Worm (Caenorhabditis elegans) whole organism, L3 larva: ENCODE results near the gene ctf-4.
A peak's percentile ranks its signal among the peaks of the same experiment; 100 is the strongest.

Experiments
- R02D3.7 ChIP-seq: fragments of 150-350 bp; optimal IDR thresholded peaks from 2 replicates; lab custom pipeline; 2014; ENCODE audit warnings: missing biosample characterization, missing genetic modification characterization
- ZK546.5 ChIP-seq: sonication (generic microtip); optimal IDR thresholded peaks from 2 replicates; lab custom pipeline; 2017; ENCODE audit warnings: missing biosample characterization, missing genetic modification characterization
- aly-2 ChIP-seq: fragments of 150-350 bp; optimal IDR thresholded peaks from 2 replicates; lab custom pipeline; 2014; ENCODE audit warnings: missing biosample characterization, missing genetic modification characterization
- ama-1 ChIP-seq: fragments of 150-350 bp; optimal IDR thresholded peaks from 2 replicates; lab custom pipeline; 2018
- ceh-16 ChIP-seq: sonication (generic microtip); optimal IDR thresholded peaks from 2 replicates; lab custom pipeline; 2017; ENCODE audit warnings: missing biosample characterization, missing genetic modification characterization
- ceh-28 ChIP-seq: fragments of 150-350 bp; optimal IDR thresholded peaks from 2 replicates; lab custom pipeline; 2014; ENCODE audit warnings: missing biosample characterization, missing genetic modification reagents, missing genetic modification characterization
- ceh-82 ChIP-seq: fragments of 150-350 bp; optimal IDR thresholded peaks from 2 replicates; lab custom pipeline; 2014; ENCODE audit warnings: missing biosample characterization, missing genetic modification characterization
- ceh-9 ChIP-seq: sonication (generic microtip); optimal IDR thresholded peaks from 2 replicates; lab custom pipeline; 2018; ENCODE audit warnings: missing biosample characterization, missing genetic modification characterization
- daf-12 ChIP-seq: fragments of 150-350 bp; optimal IDR thresholded peaks from 2 replicates; lab custom pipeline; 2014; ENCODE audit warnings: missing biosample characterization, missing genetic modification reagents, missing genetic modification characterization
- egl-27 ChIP-seq: sonication (generic microtip); optimal IDR thresholded peaks from 4 replicates; lab custom pipeline; 2017; ENCODE audit warnings: missing biosample characterization, missing genetic modification reagents, missing genetic modification characterization
- egl-5 ChIP-seq: fragments of 150-350 bp; optimal IDR thresholded peaks from 2 replicates; lab custom pipeline; 2017; ENCODE audit warnings: missing biosample characterization, missing genetic modification reagents, missing genetic modification characterization, inconsistent platforms
- elt-1 ChIP-seq: fragments of 150-350 bp; optimal IDR thresholded peaks from 2 replicates; lab custom pipeline; 2014; ENCODE audit warnings: missing biosample characterization, missing genetic modification characterization
- elt-2 ChIP-seq: sonication (generic microtip); optimal IDR thresholded peaks from 2 replicates; lab custom pipeline; 2016; ENCODE audit warnings: missing genetic modification reagents, mild to moderate bottlenecking, missing genetic modification characterization, missing compliant biosample characterization
- elt-3 ChIP-seq, 3 experiments: fragments of 150-350 bp in 1 of 3; sonication (generic microtip) in 2 of 3; optimal IDR thresholded peaks; 2 replicates in 2 of 3; 4 replicates in 1 of 3; lab custom pipeline; 2014 to 2017; ENCODE audit warnings: missing biosample characterization in 3 of 3, missing genetic modification characterization in 3 of 3
- eor-1 ChIP-seq, 2 experiments: fragments of 150-350 bp; optimal IDR thresholded peaks; 2 replicates each; lab custom pipeline; 2014 to 2018; ENCODE audit warnings: missing biosample characterization in 2 of 2, missing genetic modification characterization in 2 of 2
- fkh-10 ChIP-seq: sonication (generic microtip); optimal IDR thresholded peaks from 2 replicates; lab custom pipeline; 2017; ENCODE audit warnings: missing biosample characterization, missing genetic modification reagents, missing genetic modification characterization
- fkh-2 ChIP-seq: fragments of 150-350 bp; optimal IDR thresholded peaks from 2 replicates; lab custom pipeline; 2014; ENCODE audit warnings: missing biosample characterization, missing genetic modification reagents, missing genetic modification characterization
- fos-1 ChIP-seq: fragments of 150-350 bp; optimal IDR thresholded peaks from 2 replicates; lab custom pipeline; 2014; ENCODE audit warnings: missing biosample characterization, missing genetic modification characterization
- hmg-11 ChIP-seq: sonication (generic microtip); optimal IDR thresholded peaks from 2 replicates; lab custom pipeline; 2016; ENCODE audit warnings: missing genetic modification characterization, missing compliant biosample characterization
- jun-1 ChIP-seq: fragments of 150-350 bp; optimal IDR thresholded peaks from 2 replicates; lab custom pipeline; 2014; ENCODE audit warnings: missing biosample characterization, missing genetic modification reagents, missing genetic modification characterization
- lin-15B ChIP-seq: fragments of 150-350 bp; optimal IDR thresholded peaks from 2 replicates; lab custom pipeline; 2014; ENCODE audit warnings: missing biosample characterization, missing genetic modification characterization
- lin-39 ChIP-seq: fragments of 150-350 bp; optimal IDR thresholded peaks from 2 replicates; lab custom pipeline; 2018; ENCODE audit warnings: missing biosample characterization, missing genetic modification reagents, missing genetic modification characterization
- lsy-12 ChIP-seq: sonication (generic microtip); optimal IDR thresholded peaks from 2 replicates; lab custom pipeline; 2016; ENCODE audit warnings: mild to moderate bottlenecking, missing genetic modification characterization, missing compliant biosample characterization
- mdl-1 ChIP-seq: fragments of 150-350 bp; optimal IDR thresholded peaks from 2 replicates; lab custom pipeline; 2014; ENCODE audit warnings: missing biosample characterization, missing genetic modification characterization
- mml-1 ChIP-seq: fragments of 150-350 bp; sonication (generic microtip); optimal IDR thresholded peaks from 3 replicates; lab custom pipeline; 2014; ENCODE audit warnings: missing biosample characterization, missing genetic modification characterization
- nfya-1 ChIP-seq: sonication (generic microtip); optimal IDR thresholded peaks from 2 replicates; lab custom pipeline; 2017; ENCODE audit warnings: missing genetic modification characterization, mild to moderate bottlenecking, missing compliant biosample characterization, antibody characterized with exemption, moderate library complexity; ENCODE audit not compliant: insufficient read depth
- nhr-11 ChIP-seq: fragments of 150-350 bp; optimal IDR thresholded peaks from 2 replicates; lab custom pipeline; 2014; ENCODE audit warnings: missing biosample characterization, missing genetic modification characterization
- nhr-12 ChIP-seq: fragments of 150-350 bp; optimal IDR thresholded peaks from 2 replicates; lab custom pipeline; 2014; ENCODE audit warnings: missing biosample characterization, missing genetic modification characterization
- nhr-23 ChIP-seq: fragments of 150-350 bp; optimal IDR thresholded peaks from 2 replicates; lab custom pipeline; 2014; ENCODE audit warnings: missing biosample characterization, missing genetic modification reagents, missing genetic modification characterization
- nhr-237 ChIP-seq: fragments of 150-350 bp; optimal IDR thresholded peaks from 2 replicates; lab custom pipeline; 2014; ENCODE audit warnings: missing biosample characterization, missing genetic modification characterization
- nhr-25 ChIP-seq: sonication (generic microtip); optimal IDR thresholded peaks from 2 replicates; lab custom pipeline; 2017; ENCODE audit warnings: missing biosample characterization, missing genetic modification characterization
- nhr-28 ChIP-seq: fragments of 150-350 bp; optimal IDR thresholded peaks from 2 replicates; lab custom pipeline; 2014; ENCODE audit warnings: missing biosample characterization, missing genetic modification characterization
- nhr-43 ChIP-seq: sonication (generic microtip); optimal IDR thresholded peaks from 2 replicates; lab custom pipeline; 2016; ENCODE audit warnings: mild to moderate bottlenecking, missing genetic modification characterization, missing compliant biosample characterization; ENCODE audit not compliant: poor library complexity, severe bottlenecking
- nhr-67 ChIP-seq: fragments of 150-350 bp; optimal IDR thresholded peaks from 2 replicates; lab custom pipeline; 2014; ENCODE audit warnings: missing biosample characterization, missing genetic modification characterization
- nhr-76 ChIP-seq: fragments of 150-350 bp; sonication (generic microtip); optimal IDR thresholded peaks from 5 replicates; lab custom pipeline; 2014; ENCODE audit warnings: missing biosample characterization, missing genetic modification characterization
- nhr-77 ChIP-seq: fragments of 150-350 bp; optimal IDR thresholded peaks from 2 replicates; lab custom pipeline; 2014; ENCODE audit warnings: missing biosample characterization, missing genetic modification characterization
- pha-4 ChIP-seq: fragments of 150-350 bp; optimal IDR thresholded peaks from 2 replicates; lab custom pipeline; 2014; ENCODE audit warnings: missing biosample characterization, missing genetic modification reagents, missing genetic modification characterization
- pqm-1 ChIP-seq: fragments of 150-350 bp; optimal IDR thresholded peaks from 2 replicates; lab custom pipeline; 2017; ENCODE audit warnings: missing biosample characterization, missing genetic modification characterization, inconsistent platforms
- sea-2 ChIP-seq: fragments of 150-350 bp; sonication (generic microtip); optimal IDR thresholded peaks from 4 replicates; lab custom pipeline; 2014; ENCODE audit warnings: missing biosample characterization, missing genetic modification reagents, missing genetic modification characterization
- skn-1 ChIP-seq: fragments of 150-350 bp; optimal IDR thresholded peaks from 2 replicates; lab custom pipeline; 2014; ENCODE audit warnings: missing biosample characterization, missing genetic modification characterization
- snpc-4 ChIP-seq: fragments of 150-350 bp; optimal IDR thresholded peaks from 2 replicates; lab custom pipeline; 2014; ENCODE audit warnings: missing biosample characterization, missing genetic modification characterization
- tbx-2 ChIP-seq: sonication (generic microtip); optimal IDR thresholded peaks from 2 replicates; lab custom pipeline; 2016; ENCODE audit warnings: mild to moderate bottlenecking, missing genetic modification characterization, missing compliant biosample characterization
- unc-39 ChIP-seq: sonication (generic microtip); optimal IDR thresholded peaks from 4 replicates; lab custom pipeline; 2017; ENCODE audit warnings: missing biosample characterization, missing genetic modification characterization
- unc-62 ChIP-seq: fragments of 150-350 bp; sonication (generic microtip); optimal IDR thresholded peaks from 4 replicates; lab custom pipeline; 2014; ENCODE audit warnings: missing biosample characterization, missing genetic modification reagents, missing genetic modification characterization
- zag-1 ChIP-seq: fragments of 150-350 bp; optimal IDR thresholded peaks from 2 replicates; lab custom pipeline; 2014; ENCODE audit warnings: missing biosample characterization, missing genetic modification characterization
- ztf-11 ChIP-seq: fragments of 150-350 bp; optimal IDR thresholded peaks from 2 replicates; lab custom pipeline; 2014; ENCODE audit warnings: missing biosample characterization, missing genetic modification characterization
- ztf-4 ChIP-seq: fragments of 150-350 bp; optimal IDR thresholded peaks from 2 replicates; lab custom pipeline; 2014; ENCODE audit warnings: missing biosample characterization, missing genetic modification characterization

ctf-4 gene

DNA sequence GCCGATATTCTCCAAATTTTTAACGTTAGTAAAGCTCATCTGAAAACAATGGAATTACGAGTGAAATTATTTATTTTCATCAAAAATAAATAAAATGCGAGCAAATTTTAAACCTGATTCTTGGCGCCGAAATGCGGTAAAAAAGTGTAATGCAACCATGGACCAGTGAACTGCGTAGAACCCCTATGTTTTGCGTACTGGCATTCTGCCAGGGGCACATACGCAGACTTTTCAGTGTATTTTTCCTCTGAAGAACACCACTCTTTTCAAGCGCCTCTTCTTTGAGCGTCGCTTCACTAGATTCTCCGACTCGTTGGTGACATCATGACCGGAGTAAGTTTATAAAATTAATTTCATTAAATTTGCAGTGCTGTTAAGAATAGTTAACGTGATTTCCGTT lies at the start of gene ctf-4, which contains the start of gene eef-1G:
TSS of gene ctf-4 (minus strand) at position 39 of the 400 bp plus-strand sequence.
TSS of gene eef-1G (plus strand) at position 219 of the 400 bp plus-strand sequence.
- TF ChIP-seq ama-1 (peak; percentile 61), unc-39 (tag; lab: Kevin White, UChicago) (no peak), mml-1 (tag; lab: Kevin White, UChicago) (no peak), elt-3 (tag; optimal IDR thresholded peaks at IDR 0.05; lab: Kevin White, UChicago) (peak in 1 of 3 experiments; percentile 52), zag-1 (tag; lab: Kevin White, UChicago) (no peak), nhr-43 (tag; lab: Kevin White, UChicago) (peak; percentile 93), hmg-11 (tag; lab: Kevin White, UChicago) (no peak), nhr-237 (tag; lab: Kevin White, UChicago) (no peak), lsy-12 (tag; lab: Kevin White, UChicago) (peak; percentile 93), nhr-23 (tag; lab: Kevin White, UChicago) (peak; percentile 99), snpc-4 (tag; lab: Kevin White, UChicago) (peak; percentile 93), lin-15B (tag; lab: Kevin White, UChicago) (peak; percentile 98), skn-1 (tag; lab: Kevin White, UChicago) (peak; percentile 88), nfya-1 (peak; percentile 97), elt-2 (tag; lab: Kevin White, UChicago) (peak; percentile 91), nhr-77 (tag; lab: Kevin White, UChicago) (peak; percentile 68), ztf-4 (tag; lab: Kevin White, UChicago) (peak; percentile 71), nhr-67 (tag; lab: Kevin White, UChicago) (peak; percentile 39), fkh-10 (peak; percentile 62), pqm-1 (tag; lab: Kevin White, UChicago) (peak; percentile 94), nhr-11 (tag; lab: Kevin White, UChicago) (peak; percentile 91), ztf-11 (tag; lab: Kevin White, UChicago) (no peak), ceh-16 (tag; lab: Kevin White, UChicago) (no peak), aly-2 (tag; lab: Kevin White, UChicago) (no peak), egl-5 (tag; lab: Kevin White, UChicago) (peak; percentile 97), lin-39 (tag; lab: Kevin White, UChicago) (peak; percentile 96), elt-1 (tag; lab: Kevin White, UChicago) (peak; percentile 70), nhr-76 (peak; percentile 26), nhr-25 (tag; lab: Kevin White, UChicago) (peak; percentile 99), ceh-28 (tag; lab: Kevin White, UChicago) (peak; percentile 82), mdl-1 (tag; lab: Kevin White, UChicago) (peak; percentile 3), ceh-9 (tag; lab: Kevin White, UChicago) (no peak), pha-4 (tag; lab: Kevin White, UChicago) (peak; percentile 99), R02D3.7 (tag; lab: Kevin White, UChicago) (peak; percentile 82), egl-27 (tag; lab: Kevin White, UChicago) (peak; percentile 92), fkh-2 (no peak), tbx-2 (peak; percentile 88), ceh-82 (peak; percentile 80), nhr-28 (tag; lab: Kevin White, UChicago) (no peak), sea-2 (GFP tag; lab: Kevin White, UChicago) (no peak), nhr-12 (tag; lab: Kevin White, UChicago) (no peak), ZK546.5 (tag; lab: Kevin White, UChicago) (no peak), daf-12 (tag; lab: Kevin White, UChicago) (no peak), fos-1 (tag; lab: Kevin White, UChicago) (peak; percentile 72), eor-1 (tag; optimal IDR thresholded peaks at IDR 0.05; lab: Kevin White, UChicago) (no peak), unc-62 (GFP tag; lab: Kevin White, UChicago) (peak; percentile 77), jun-1 (tag; lab: Kevin White, UChicago) (peak; percentile 90)
